Worm (Caenorhabditis elegans) whole organism, young adult: ENCODE data around the gene T05C12.1.

Experiments used
- somi-1 ChIP-seq: fragments of 200-800 bp; sonication (Bioruptor generic); optimal IDR thresholded peaks from 2 replicates; lab custom pipeline; 2018; ENCODE audit warnings: mild to moderate bottlenecking, missing genetic modification characterization, missing compliant biosample characterization
- unc-62 ChIP-seq: fragments of 150-350 bp; optimal IDR thresholded peaks from 2 replicates; lab custom pipeline; 2014; ENCODE audit warnings: missing biosample characterization, missing genetic modification reagents, missing genetic modification characterization
- ztf-18 ChIP-seq: sonication (generic microtip); optimal IDR thresholded peaks from 2 replicates; lab custom pipeline; 2016; ENCODE audit warnings: missing genotype, mild to moderate bottlenecking, missing genetic modification characterization, missing compliant biosample characterization

ce11 chrII:8162120-8162648 lies 11.3 kb upstream of the T05C12.1 start, which contains the start of the genes emb-27 and rrf-3:
- TF ChIP-seq unc-62 (no peak), somi-1 (GFP tag; lab: Kevin White, UChicago) (no peak), ztf-18 (tag; lab: Kevin White, UChicago) (peak; percentile 12)
